Fruit fly (Drosophila melanogaster) whole organism, embryonic: ENCODE data around the gene CG34292.

Source experiments
- Aef1 ChIP-seq: fragments of 200-800 bp; sonication (Bioruptor generic); IDR thresholded peaks from 3 replicates; pipeline ENCODE4 v1.3.6; 2022; ENCODE audit warnings: missing biosample characterization, missing genetic modification characterization
- CG13624 ChIP-seq: fragments of 200-800 bp; sonication (Bioruptor generic); optimal IDR thresholded peaks from 2 replicates; lab custom pipeline; 2016; ENCODE audit warnings: missing biosample characterization, missing genetic modification characterization
- CG13775 ChIP-seq: fragments of 200-800 bp; sonication (Bioruptor generic); optimal IDR thresholded peaks from 3 replicates; lab custom pipeline; 2017; ENCODE audit warnings: missing biosample characterization, mild to moderate bottlenecking, missing genetic modification characterization
- CG14014 ChIP-seq: fragments of 200-800 bp; sonication (Bioruptor generic); IDR thresholded peaks from 2 replicates; pipeline ENCODE4 v1.3.6; 2022; ENCODE audit warnings: missing biosample characterization, missing genetic modification characterization
- CG17568 ChIP-seq: fragments of 200-800 bp; sonication (Bioruptor generic); optimal IDR thresholded peaks from 2 replicates; lab custom pipeline; 2018; ENCODE audit warnings: missing biosample characterization, mild to moderate bottlenecking, missing genetic modification characterization, moderate library complexity
- CG2712 ChIP-seq: fragments of 200-800 bp; optimal IDR thresholded peaks from 3 replicates; lab custom pipeline; 2019; ENCODE audit warnings: missing biosample characterization, mild to moderate bottlenecking, missing genetic modification characterization, moderate library complexity
- cwo ChIP-seq: fragments of 200-800 bp; sonication (Bioruptor generic); optimal IDR thresholded peaks from 3 replicates; lab custom pipeline; 2017; ENCODE audit warnings: missing biosample characterization, missing genetic modification characterization, mild to moderate bottlenecking, moderate library complexity, missing genetic modification reagents

DNA sequence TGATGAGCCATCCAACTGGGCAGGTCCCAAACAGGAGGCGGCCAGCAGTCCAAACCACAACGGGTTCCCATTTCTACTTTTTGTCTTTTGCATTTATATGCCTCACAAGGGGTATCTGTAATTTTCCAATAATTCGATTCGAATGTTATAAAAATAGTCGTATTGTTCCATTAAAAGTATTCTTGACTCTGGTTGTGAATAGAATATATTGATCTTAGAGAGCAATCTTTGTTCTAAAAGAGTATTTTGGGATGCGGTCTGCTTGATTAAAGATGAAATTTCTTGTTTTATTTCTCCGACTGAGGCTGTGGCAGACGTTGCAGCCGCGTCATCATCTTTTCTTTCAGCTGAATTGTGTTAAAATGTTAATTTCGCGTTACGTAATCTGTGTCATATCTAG, 28.1 kb upstream of the CG34292 start:
- TF ChIP-seq Aef1 (GFP tag; lab: Robert Waterston, UW) (no peak), cwo (no peak), CG17568 (GFP tag; lab: Kevin White, UChicago) (no peak), CG14014 (GFP tag; lab: Robert Waterston, UW) (no peak), CG13624 (no peak), CG13775 (GFP tag; lab: Kevin White, UChicago) (no peak), CG2712 (tag; lab: Kevin White, UChicago) (no peak)
